Fruit fly (Drosophila melanogaster) whole organism, wandering third instar larva: ENCODE results near the gene Notum.

Experiments
- Abd-B ChIP-seq: fragments of >200 bp; optimal IDR thresholded peaks from 2 replicates; lab custom pipeline; 2017; ENCODE audit warnings: missing biosample characterization, missing genetic modification characterization
- CG32264 ChIP-seq: fragments of 200-800 bp; sonication (Bioruptor generic); optimal IDR thresholded peaks from 2 replicates; lab custom pipeline; 2016; ENCODE audit warnings: missing biosample characterization, missing genetic modification characterization
- CG9705 ChIP-seq: fragments of 200-800 bp; sonication (Bioruptor generic); optimal IDR thresholded peaks from 2 replicates; lab custom pipeline; 2018; ENCODE audit warnings: missing biosample characterization, mild to moderate bottlenecking, missing genetic modification characterization
- CrebA ChIP-seq: fragments of 200-800 bp; sonication (Bioruptor generic); optimal IDR thresholded peaks from 2 replicates; lab custom pipeline; 2016; ENCODE audit warnings: missing biosample characterization, mild to moderate bottlenecking, missing genetic modification characterization, borderline replicate concordance
- Dfd ChIP-seq: fragments of >200 bp; optimal IDR thresholded peaks from 2 replicates; lab custom pipeline; 2017; ENCODE audit warnings: missing biosample characterization, missing genetic modification characterization
- Dif ChIP-seq: fragments of 200-275, 200-300 bp; sonication (Bioruptor generic); optimal IDR thresholded peaks from 2 replicates; lab custom pipeline; 2018; ENCODE audit warnings: missing biosample characterization, missing genetic modification characterization; ENCODE audit not compliant: partially characterized antibody
- GATAd ChIP-seq: sonication (Bioruptor generic); optimal IDR thresholded peaks from 2 replicates; lab custom pipeline; 2016; ENCODE audit warnings: missing biosample characterization, missing genetic modification characterization
- HLH106 ChIP-seq: fragments of 200-800 bp; optimal IDR thresholded peaks from 3 replicates; lab custom pipeline; 2019; ENCODE audit warnings: missing biosample characterization, mild to moderate bottlenecking, missing genetic modification characterization, moderate library complexity
- Hnf4 ChIP-seq: fragments of 200-800 bp; sonication (Bioruptor generic); optimal IDR thresholded peaks from 2 replicates; lab custom pipeline; 2016; ENCODE audit warnings: missing biosample characterization, mild to moderate bottlenecking, missing genetic modification characterization
- Hr78 ChIP-seq: fragments of >200 bp; optimal IDR thresholded peaks from 2 replicates; lab custom pipeline; 2017; ENCODE audit warnings: missing biosample characterization, missing genetic modification characterization
- Hr83 ChIP-seq: fragments of 200-300 bp; sonication (Bioruptor generic); optimal IDR thresholded peaks from 2 replicates; lab custom pipeline; 2016; ENCODE audit warnings: missing biosample characterization, mild to moderate bottlenecking, missing genetic modification characterization, moderate library complexity; ENCODE audit not compliant: poor library complexity, severe bottlenecking
- Jra ChIP-seq: sonication (Bioruptor generic); optimal IDR thresholded peaks from 2 replicates; lab custom pipeline; 2016; ENCODE audit warnings: missing biosample characterization, missing genetic modification characterization
- Mio ChIP-seq: sonication (Bioruptor generic); optimal IDR thresholded peaks from 2 replicates; lab custom pipeline; 2016; ENCODE audit warnings: missing biosample characterization, missing genetic modification characterization
- Myc ChIP-seq: fragments of >200 bp; optimal IDR thresholded peaks from 2 replicates; lab custom pipeline; 2017
- N ChIP-seq: fragments of >200 bp; optimal IDR thresholded peaks from 2 replicates; lab custom pipeline; 2018; ENCODE audit warnings: missing biosample characterization, missing external identifiers, missing genetic modification characterization
- OdsH ChIP-seq: fragments of 200-800 bp; sonication (Bioruptor generic); optimal IDR thresholded peaks from 2 replicates; lab custom pipeline; 2016; ENCODE audit warnings: missing biosample characterization, mild to moderate bottlenecking, missing genetic modification characterization
- Rel ChIP-seq, 2 experiments: fragments of 200-800 bp; sonication (Bioruptor generic) in 1 of 2; optimal IDR thresholded peaks; 2 replicates in 1 of 2; 3 replicates in 1 of 2; lab custom pipeline; 2016 to 2019; ENCODE audit warnings: mild to moderate bottlenecking in 2 of 2, missing biosample characterization in 2 of 2, missing genetic modification characterization in 2 of 2, moderate library complexity in 1 of 2
- Sp1 ChIP-seq: fragments of 200-800 bp; sonication (Bioruptor generic); optimal IDR thresholded peaks from 3 replicates; lab custom pipeline; 2019; ENCODE audit warnings: missing biosample characterization, mild to moderate bottlenecking, missing genetic modification characterization, moderate library complexity
- Vsx2 ChIP-seq: fragments of 200-300, 225-300 bp; sonication (Bioruptor generic); optimal IDR thresholded peaks from 2 replicates; lab custom pipeline; 2018; ENCODE audit warnings: missing biosample characterization, missing genetic modification characterization; ENCODE audit not compliant: partially characterized antibody
- br ChIP-seq: fragments of 200-800 bp; sonication (Bioruptor generic); optimal IDR thresholded peaks from 2 replicates; lab custom pipeline; 2016; ENCODE audit warnings: missing biosample characterization, missing genetic modification characterization
- brk ChIP-seq: fragments of 200-800 bp; sonication (Bioruptor generic); optimal IDR thresholded peaks from 2 replicates; lab custom pipeline; 2016; ENCODE audit warnings: missing biosample characterization, mild to moderate bottlenecking, missing genetic modification characterization
- dl ChIP-seq, 2 experiments: fragments of 175-275, 200-275 bp in 1 of 2; fragments of 200-275 bp in 1 of 2; sonication (Bioruptor generic); optimal IDR thresholded peaks; lab custom pipeline; 2018; ENCODE audit warnings: mild to moderate bottlenecking in 2 of 2, missing biosample characterization in 2 of 2, missing genetic modification characterization in 2 of 2, moderate library complexity in 2 of 2; ENCODE audit not compliant: partially characterized antibody in 2 of 2, insufficient read depth in 1 of 2
- dmrt93B ChIP-seq: fragments of 200-800 bp; sonication (Bioruptor generic); optimal IDR thresholded peaks from 2 replicates; lab custom pipeline; 2018; ENCODE audit warnings: missing biosample characterization, mild to moderate bottlenecking, missing genetic modification characterization
- dsf ChIP-seq: sonication (Bioruptor generic); optimal IDR thresholded peaks from 2 replicates; lab custom pipeline; 2016; ENCODE audit warnings: missing biosample characterization, missing genetic modification characterization, borderline replicate concordance
- ey ChIP-seq: fragments of 200-800 bp; sonication (Bioruptor generic); optimal IDR thresholded peaks from 2 replicates; lab custom pipeline; 2016; ENCODE audit warnings: missing biosample characterization, missing genetic modification characterization
- foxo ChIP-seq, 2 experiments: fragments of 200-800 bp; sonication (Bioruptor generic); optimal IDR thresholded peaks; 2 replicates in 1 of 2; 3 replicates in 1 of 2; lab custom pipeline; 2016 to 2017; ENCODE audit warnings: missing biosample characterization in 2 of 2, missing genetic modification characterization in 2 of 2
- fru ChIP-seq: fragments of 200-800 bp; sonication (Bioruptor generic); optimal IDR thresholded peaks from 3 replicates; lab custom pipeline; 2016; ENCODE audit warnings: missing biosample characterization, mild to moderate bottlenecking, missing genetic modification characterization
- h ChIP-seq: fragments of 200-800 bp; sonication (Bioruptor generic); optimal IDR thresholded peaks from 3 replicates; lab custom pipeline; 2016; ENCODE audit warnings: missing biosample characterization, mild to moderate bottlenecking, missing genetic modification characterization
- jim ChIP-seq: fragments of 175-275, 200-325 bp; sonication (Bioruptor generic); optimal IDR thresholded peaks from 2 replicates; lab custom pipeline; 2016; ENCODE audit warnings: missing biosample characterization, mild to moderate bottlenecking, missing genetic modification characterization
- lola ChIP-seq: fragments of >200 bp; optimal IDR thresholded peaks from 2 replicates; lab custom pipeline; 2017; ENCODE audit warnings: missing biosample characterization, missing genetic modification characterization
- pan ChIP-seq: fragments of >200 bp; optimal IDR thresholded peaks from 2 replicates; lab custom pipeline; 2017
- psq ChIP-seq: fragments of 200-800 bp; sonication (Bioruptor generic); optimal IDR thresholded peaks from 3 replicates; lab custom pipeline; 2017; ENCODE audit warnings: missing biosample characterization, mild to moderate bottlenecking, missing genetic modification characterization, moderate library complexity
- rgr ChIP-seq: fragments of 200-800 bp; sonication (Bioruptor generic); optimal IDR thresholded peaks from 3 replicates; lab custom pipeline; 2016; ENCODE audit warnings: missing biosample characterization, mild to moderate bottlenecking, missing genetic modification characterization
- sage ChIP-seq: fragments of 200-800 bp; sonication (Bioruptor generic); optimal IDR thresholded peaks from 2 replicates; lab custom pipeline; 2016; ENCODE audit warnings: missing biosample characterization, mild to moderate bottlenecking, missing genetic modification characterization
- sv ChIP-seq: fragments of 200-800 bp; sonication (Bioruptor generic); optimal IDR thresholded peaks from 3 replicates; lab custom pipeline; 2016; ENCODE audit warnings: missing biosample characterization, missing genetic modification characterization
- tai ChIP-seq: sonication (Bioruptor generic); optimal IDR thresholded peaks from 2 replicates; lab custom pipeline; 2016; ENCODE audit warnings: missing biosample characterization, missing genetic modification characterization
- usp ChIP-seq: fragments of >200 bp; optimal IDR thresholded peaks from 2 replicates; lab custom pipeline; 2017; ENCODE audit warnings: missing biosample characterization, missing genetic modification characterization
- woc ChIP-seq: sonication (Bioruptor generic); optimal IDR thresholded peaks from 2 replicates; lab custom pipeline; 2016; ENCODE audit warnings: missing biosample characterization, mild to moderate bottlenecking, missing genetic modification characterization

Notum gene

DNA sequence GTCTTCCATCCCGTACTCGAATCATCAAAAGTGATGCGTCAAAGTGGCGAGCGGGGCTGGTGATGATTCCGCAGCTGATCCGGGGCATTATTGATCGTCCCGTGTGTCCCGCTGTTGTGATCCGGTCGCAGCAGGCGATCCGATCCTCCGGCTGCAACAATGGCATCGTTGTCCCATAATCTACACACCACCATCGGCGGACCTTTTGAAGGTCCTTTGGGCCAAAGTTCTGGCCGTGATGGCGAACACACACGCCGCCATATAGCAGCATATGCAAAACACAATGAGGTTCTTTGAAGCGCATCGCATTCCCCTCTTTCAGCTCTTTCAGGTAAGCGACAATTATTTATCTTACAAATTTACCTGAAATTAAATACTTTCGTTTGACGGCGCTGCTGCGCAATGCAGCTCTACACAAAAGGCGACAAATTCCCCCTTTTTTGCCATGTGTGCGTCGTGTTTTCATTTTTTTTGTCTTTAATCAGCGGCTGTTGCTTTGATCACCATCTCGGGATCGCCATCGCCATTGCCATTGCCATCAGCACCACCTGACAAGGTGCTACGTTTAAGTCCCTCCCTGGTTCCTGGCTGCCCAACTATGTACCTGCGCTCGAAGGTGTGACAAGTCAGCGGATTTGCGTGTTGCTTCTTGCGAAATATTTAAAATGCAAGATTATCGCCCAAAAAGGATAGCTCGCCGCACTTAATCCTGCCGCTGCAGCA is 5.6 kb upstream of the Notum start:
- TF ChIP-seq Rel (GFP tag; optimal IDR thresholded peaks at IDR 0.05; lab: Kevin White, UChicago) (no peak), Rel (tag; optimal IDR thresholded peaks at IDR 0.05; lab: Kevin White, UChicago) (no peak), sage (GFP tag; lab: Kevin White, UChicago) (no peak), brk (no peak), CrebA (GFP tag; lab: Kevin White, UChicago) (no peak), Jra (no peak), OdsH (GFP tag; lab: Kevin White, UChicago) (no peak), Hnf4 (no peak), Hr83 (no peak), GATAd (no peak), lola (GFP tag; lab: Kevin White, UChicago) (no peak), usp (GFP tag; lab: Kevin White, UChicago) (no peak), Mio (GFP tag; lab: Kevin White, UChicago) (no peak)
- TF ChIP-seq, all 38 proteins: peak for 0

DNA sequence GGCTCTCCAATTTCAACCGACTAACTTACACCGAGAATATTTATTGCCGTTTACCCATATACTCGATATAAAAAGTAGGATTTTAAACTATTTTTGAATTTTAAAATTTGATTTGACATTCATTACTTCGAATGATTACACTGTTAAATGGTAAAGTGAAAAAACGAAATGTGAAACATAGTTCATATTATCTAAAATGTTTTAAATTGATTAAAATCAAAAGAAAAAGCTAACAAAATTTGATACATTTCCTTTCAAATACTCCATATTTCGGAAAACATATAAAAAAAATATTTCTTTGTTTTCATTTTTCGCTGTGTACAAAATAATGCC is 5.1 kb upstream of the Notum start:
- TF ChIP-seq h (GFP tag; lab: Kevin White, UChicago), result no peak
- TF ChIP-seq sv (GFP tag; lab: Kevin White, UChicago), result no peak
- TF ChIP-seq Myc (lab: Kevin White, UChicago), result no peak
- peak; percentile 6 for TF ChIP-seq HLH106 (tag; lab: Kevin White, UChicago)

DNA sequence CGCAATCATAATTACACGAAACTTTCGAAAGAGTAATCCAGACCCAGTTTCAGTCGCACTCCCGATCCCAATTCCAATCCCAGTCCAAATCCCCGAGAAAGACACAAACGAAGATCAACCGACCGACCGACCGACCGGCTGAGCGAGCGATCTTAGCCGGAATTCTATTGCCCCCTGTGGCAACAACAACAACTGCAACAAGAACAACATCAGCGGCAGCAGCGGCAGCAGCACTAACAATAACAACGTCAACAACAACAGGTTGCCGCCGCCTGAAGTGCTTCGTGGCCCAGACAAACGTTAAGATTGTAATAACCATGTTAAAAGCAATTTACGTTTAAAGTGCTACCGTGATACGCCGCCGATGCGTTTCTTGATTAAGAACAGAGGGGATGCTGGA is 4.6 kb upstream of the Notum start:
- TF ChIP-seq tai (GFP tag; lab: Kevin White, UChicago) (no peak), woc (no peak), dmrt93B (GFP tag; lab: Kevin White, UChicago) (no peak), CrebA (GFP tag; lab: Kevin White, UChicago) (no peak), psq (GFP tag; lab: Kevin White, UChicago) (no peak), Dif (no peak), jim (no peak), fru (GFP tag; lab: Kevin White, UChicago) (no peak), CG32264 (GFP tag; lab: Kevin White, UChicago) (no peak), sage (GFP tag; lab: Kevin White, UChicago) (no peak), Mio (GFP tag; lab: Kevin White, UChicago) (no peak), Hnf4 (no peak)

dm6 chr3L:16019144-16020006 is 3.9 kb upstream of the Notum start:
- TF ChIP-seq Hr83 (no peak), GATAd (no peak), jim (no peak), Mio (GFP tag; lab: Kevin White, UChicago) (no peak), fru (GFP tag; lab: Kevin White, UChicago) (peak; percentile 22), rgr (GFP tag; lab: Kevin White, UChicago) (peak; percentile 6), br (no peak), foxo (GFP tag; optimal IDR thresholded peaks at IDR 0.05; lab: Kevin White, UChicago) (peak in 1 of 2 experiments; percentile 41), ey (GFP tag; lab: Kevin White, UChicago) (peak; percentile 32), tai (GFP tag; lab: Kevin White, UChicago) (no peak), Dif (no peak), dl (GFP tag; optimal IDR thresholded peaks at IDR 0.05; lab: Kevin White, UChicago; ENCODE audit: insufficient read depth in 1 of 2, partially characterized antibody in 2 of 2) (no peak), sv (GFP tag; lab: Kevin White, UChicago) (no peak), lola (GFP tag; lab: Kevin White, UChicago) (no peak), dmrt93B (GFP tag; lab: Kevin White, UChicago) (peak; percentile 11), pan (no peak), brk (no peak), Hnf4 (no peak), HLH106 (tag; lab: Kevin White, UChicago) (peak; percentile 3), Abd-B (no peak), dsf (no peak), Myc (lab: Kevin White, UChicago) (no peak), usp (GFP tag; lab: Kevin White, UChicago) (no peak), CG32264 (GFP tag; lab: Kevin White, UChicago) (no peak), CG9705 (no peak), OdsH (GFP tag; lab: Kevin White, UChicago) (peak; percentile 26), Vsx2 (GFP tag; lab: Kevin White, UChicago) (no peak), Hr78 (no peak), Sp1 (GFP tag; lab: Kevin White, UChicago) (peak; percentile 40), N (GFP tag; lab: Kevin White, UChicago) (no peak), Dfd (GFP tag; lab: Kevin White, UChicago) (peak; percentile 69), Rel (GFP tag; optimal IDR thresholded peaks at IDR 0.05; lab: Kevin White, UChicago) (no peak), Rel (tag; optimal IDR thresholded peaks at IDR 0.05; lab: Kevin White, UChicago) (no peak), sage (GFP tag; lab: Kevin White, UChicago) (no peak), psq (GFP tag; lab: Kevin White, UChicago) (no peak), woc (peak; percentile 43)
